Fruit fly (Drosophila melanogaster): ENCODE measurements around the gene CG12003.

CG12003 gene

dm6 chr3L:1590194-1590593 lies 25.0 kb downstream of the CG12003 start (continued):
- peak; percentile 52 for TF ChIP-seq sd (tag; optimal IDR thresholded peaks at IDR 0.05)
- TF ChIP-seq CG8765 (GFP tag; IDR thresholded peaks at IDR 0.05), result no peak
- no peak for TF ChIP-seq pho (GFP tag; optimal IDR thresholded peaks at IDR 0.05)

- TF ChIP-seq tna (GFP tag; IDR thresholded peaks at IDR 0.05; ENCODE audit: partially characterized antibody), result no peak
- no peak for TF ChIP-seq Ssrp (tag; optimal IDR thresholded peaks at IDR 0.05)
- no peak for TF ChIP-seq Hr39 (optimal IDR thresholded peaks at IDR 0.05)
- TF ChIP-seq lab (GFP tag; optimal IDR thresholded peaks at IDR 0.05), result peak; percentile 97
- peak; percentile 46 for TF ChIP-seq CG12155 (GFP tag; optimal IDR thresholded peaks at IDR 0.05)
- TF ChIP-seq prd (optimal IDR thresholded peaks at IDR 0.05), result no peak
- no peak for TF ChIP-seq prd (GFP tag; IDR thresholded peaks at IDR 0.05)
- TF ChIP-seq CG7786 (GFP tag; optimal IDR thresholded peaks at IDR 0.05), result peak; percentile 38
- TF ChIP-seq mam (GFP tag; optimal IDR thresholded peaks at IDR 0.05), result peak; percentile 62
- TF ChIP-seq so (GFP tag; IDR thresholded peaks at IDR 0.05), result peak; percentile 66; the same call in 1 of the 3 replicates
- peak; percentile 32 for TF ChIP-seq ftz-f1 (GFP tag; optimal IDR thresholded peaks at IDR 0.05)
- TF ChIP-seq CG11696 (GFP tag; IDR thresholded peaks at IDR 0.05), result peak; percentile 47; the same call in 1 of the 2 replicates
- TF ChIP-seq zen2 (GFP tag; IDR thresholded peaks at IDR 0.05; ENCODE audit: partially characterized antibody), result no peak
- TF ChIP-seq ci (GFP tag; IDR thresholded peaks at IDR 0.05), result peak; percentile 67
- TF ChIP-seq CG4617 (GFP tag; optimal IDR thresholded peaks at IDR 0.05; ENCODE audit: borderline replicate concordance), result no peak
- TF ChIP-seq CG18619 (GFP tag; optimal IDR thresholded peaks at IDR 0.05), result peak; percentile 79
- peak; percentile 39 for TF ChIP-seq ERR (GFP tag; optimal IDR thresholded peaks at IDR 0.05)
- TF ChIP-seq Xbp1 (GFP tag; optimal IDR thresholded peaks at IDR 0.05), result peak; percentile 16
- no peak for TF ChIP-seq CG7745 (tag; optimal IDR thresholded peaks at IDR 0.05)
- TF ChIP-seq ewg (GFP tag; optimal IDR thresholded peaks at IDR 0.05), result no peak
- TF ChIP-seq tx (GFP tag; optimal IDR thresholded peaks at IDR 0.05), result peak; percentile 19
- peak; percentile 11 for TF ChIP-seq CG12219 (GFP tag; optimal IDR thresholded peaks at IDR 0.05)
- peak; percentile 31; the same call in 1 of the 3 replicates for TF ChIP-seq CG2889 (GFP tag; IDR thresholded peaks at IDR 0.05)
- TF ChIP-seq Dek (tag; optimal IDR thresholded peaks at IDR 0.05), result peak; percentile 80
- TF ChIP-seq nerfin-1 (tag; optimal IDR thresholded peaks at IDR 0.05), result peak; percentile 26
- no peak for TF ChIP-seq sens-2 (GFP tag; IDR thresholded peaks at IDR 0.05)
- no peak for TF ChIP-seq CG7357 (GFP tag; IDR thresholded peaks at IDR 0.05)
- TF ChIP-seq lola (GFP tag; optimal IDR thresholded peaks at IDR 0.05), result no peak
- TF ChIP-seq bigmax (GFP tag; optimal IDR thresholded peaks at IDR 0.05), result peak; percentile 65
- peak; percentile 79 for TF ChIP-seq CG31365 (tag; optimal IDR thresholded peaks at IDR 0.05)
- TF ChIP-seq grau (tag; optimal IDR thresholded peaks at IDR 0.05), result peak; percentile 53
- TF ChIP-seq kay (GFP tag; optimal IDR thresholded peaks at IDR 0.05), result peak; percentile 30
- no peak; the same call in 1 of the 2 replicates for TF ChIP-seq MBD-R2 (GFP tag; IDR thresholded peaks at IDR 0.05)
- TF ChIP-seq tio (GFP tag; optimal IDR thresholded peaks at IDR 0.05), result no peak
- TF ChIP-seq Usf (GFP tag; optimal IDR thresholded peaks at IDR 0.05), result peak; percentile 14
- TF ChIP-seq Antp (GFP tag; optimal IDR thresholded peaks at IDR 0.05), result no peak
- no peak for TF ChIP-seq CG32772 (GFP tag; IDR thresholded peaks at IDR 0.05)
- no peak for TF ChIP-seq MESR4 (GFP tag; optimal IDR thresholded peaks at IDR 0.05)
- TF ChIP-seq peb (GFP tag; IDR thresholded peaks at IDR 0.05), result no peak
- no peak for TF ChIP-seq CG33557 (GFP tag; optimal IDR thresholded peaks at IDR 0.05)
- no peak for TF ChIP-seq ind (GFP tag; optimal IDR thresholded peaks at IDR 0.05)
- peak; percentile 63 for TF ChIP-seq maf-S (GFP tag; optimal IDR thresholded peaks at IDR 0.05)
- TF ChIP-seq danr (GFP tag; IDR thresholded peaks at IDR 0.05), result no peak
- no peak for TF ChIP-seq HmgD (GFP tag; optimal IDR thresholded peaks at IDR 0.05)
- no peak for TF ChIP-seq Dll (GFP tag; IDR thresholded peaks at IDR 0.05; ENCODE audit: partially characterized antibody)
- TF ChIP-seq eyg (GFP tag; optimal IDR thresholded peaks at IDR 0.05), result peak; percentile 78
Measured at dm6 chr3L:1591692-1592371, 26.6 kb downstream of the CG12003 start.

Measured in whole organism, embryonic.